Fruit fly (Drosophila melanogaster): ENCODE data around the gene CG9801.

Gene CG9801

DNA sequence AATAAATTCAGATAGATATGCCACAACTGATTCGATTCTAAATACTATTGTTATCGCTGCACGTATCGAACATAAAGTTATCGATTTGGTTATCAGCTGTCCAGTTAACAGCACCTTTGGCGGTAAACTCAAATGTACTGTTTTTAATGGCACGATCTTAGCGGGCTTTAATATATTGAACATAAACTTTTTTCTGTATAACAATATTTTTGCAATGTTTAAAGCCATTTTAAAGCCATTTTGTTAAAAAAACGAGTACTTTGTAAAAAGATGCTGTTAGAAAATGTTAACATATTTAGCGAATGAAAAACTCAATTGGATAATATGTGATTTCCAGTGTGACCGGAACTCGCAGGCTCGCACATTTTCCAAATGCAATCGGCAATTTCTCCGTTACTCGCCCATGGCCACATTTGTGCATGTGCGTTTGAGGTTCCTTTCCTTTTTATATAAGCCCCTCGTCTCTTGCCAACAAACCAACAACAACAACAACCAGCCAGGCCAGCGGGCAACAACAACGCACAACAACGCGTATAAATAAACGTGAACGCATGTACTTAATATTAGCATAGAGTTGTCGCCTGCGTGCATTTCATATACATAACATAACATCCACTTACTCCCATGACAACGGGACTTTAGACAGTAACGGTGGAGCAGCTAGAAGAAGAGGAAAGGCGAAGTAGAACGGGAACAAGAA lies 31.5 kb downstream of the CG9801 start, which contains the start of gene TMEM216 (continued):
- no peak for TF ChIP-seq NK7.1 (GFP tag; optimal IDR thresholded peaks at IDR 0.05)
- no peak for TF ChIP-seq ken (GFP tag; IDR thresholded peaks at IDR 0.05)
- peak; percentile 52 for TF ChIP-seq Max (GFP tag; optimal IDR thresholded peaks at IDR 0.05)
- no peak for TF ChIP-seq CG2889 (GFP tag; IDR thresholded peaks at IDR 0.05)
- TF ChIP-seq CG9932 (GFP tag; IDR thresholded peaks at IDR 0.05), result no peak
- 0 out of 3 replicates have a peak, but pooled peaks have one; percentile 5 for TF ChIP-seq Opbp (GFP tag; IDR thresholded peaks at IDR 0.05; ENCODE audit: partially characterized antibody)
- TF ChIP-seq HHEX (GFP tag; optimal IDR thresholded peaks at IDR 0.05), result no peak
- no peak for TF ChIP-seq Atf3 (GFP tag; optimal IDR thresholded peaks at IDR 0.05)
- TF ChIP-seq MTF-1 (GFP tag; optimal IDR thresholded peaks at IDR 0.05; ENCODE audit: borderline replicate concordance), result peak; percentile 25
- TF ChIP-seq Meics (GFP tag; optimal IDR thresholded peaks at IDR 0.05), result no peak
- TF ChIP-seq CG3281 (GFP tag; optimal IDR thresholded peaks at IDR 0.05), result no peak
- peak; percentile 48 for TF ChIP-seq HmgZ (tag; optimal IDR thresholded peaks at IDR 0.05)
- TF ChIP-seq caup (GFP tag; optimal IDR thresholded peaks at IDR 0.05; ENCODE audit: severe bottlenecking), result no peak
- no peak for TF ChIP-seq CTCF (GFP tag; optimal IDR thresholded peaks at IDR 0.05)
- no peak for TF ChIP-seq sd (tag; optimal IDR thresholded peaks at IDR 0.05)
- peak; percentile 44 for TF ChIP-seq Sry-β (GFP tag; optimal IDR thresholded peaks at IDR 0.05)
- TF ChIP-seq Deaf1 (tag; optimal IDR thresholded peaks at IDR 0.05), result no peak
- TF ChIP-seq CG12299 (tag; optimal IDR thresholded peaks at IDR 0.05), result no peak
- no peak for TF ChIP-seq inv (GFP tag; IDR thresholded peaks at IDR 0.05; ENCODE audit: partially characterized antibody)
- no peak for TF ChIP-seq kay (GFP tag; optimal IDR thresholded peaks at IDR 0.05)
- TF ChIP-seq CG1602 (GFP tag; optimal IDR thresholded peaks at IDR 0.05), result no peak
- no peak for TF ChIP-seq CG2202 (tag; optimal IDR thresholded peaks at IDR 0.05)
- no peak for TF ChIP-seq CG3726 (GFP tag; IDR thresholded peaks at IDR 0.05)
- TF ChIP-seq ssp (GFP tag; IDR thresholded peaks at IDR 0.05), result no peak
- TF ChIP-seq Dfd (GFP tag; optimal IDR thresholded peaks at IDR 0.05), result no peak
- no peak for TF ChIP-seq mam (GFP tag; optimal IDR thresholded peaks at IDR 0.05)
- no peak for TF ChIP-seq CG8359 (GFP tag; optimal IDR thresholded peaks at IDR 0.05; ENCODE audit: borderline replicate concordance)
- no peak for TF ChIP-seq sima (GFP tag; optimal IDR thresholded peaks at IDR 0.05)
- no peak for TF ChIP-seq Poxn (GFP tag; IDR thresholded peaks at IDR 0.05)
- no peak for TF ChIP-seq Bteb2 (GFP tag; optimal IDR thresholded peaks at IDR 0.05)
- TF ChIP-seq CG13287 (GFP tag; IDR thresholded peaks at IDR 0.05; ENCODE audit: partially characterized antibody), result peak; percentile 73
- TF ChIP-seq Myb (GFP tag; optimal IDR thresholded peaks at IDR 0.05), result peak; percentile 56
- TF ChIP-seq Aef1 (GFP tag; IDR thresholded peaks at IDR 0.05), result no peak
- TF ChIP-seq sens-2 (GFP tag; IDR thresholded peaks at IDR 0.05), result no peak
- no peak for TF ChIP-seq bowl (GFP tag; IDR thresholded peaks at IDR 0.05)
- no peak for TF ChIP-seq mld (GFP tag; IDR thresholded peaks at IDR 0.05; ENCODE audit: partially characterized antibody)
- peak; percentile 11 for TF ChIP-seq lbe (GFP tag; optimal IDR thresholded peaks at IDR 0.05)
- TF ChIP-seq zen2 (GFP tag; IDR thresholded peaks at IDR 0.05; ENCODE audit: partially characterized antibody), result no peak
- no peak for TF ChIP-seq CG6813 (GFP tag; optimal IDR thresholded peaks at IDR 0.05)
- no peak for TF ChIP-seq CG32772 (GFP tag; IDR thresholded peaks at IDR 0.05)
- TF ChIP-seq CG11247 (GFP tag; IDR thresholded peaks at IDR 0.05), result no peak
- TF ChIP-seq CG2129 (GFP tag; IDR thresholded peaks at IDR 0.05; ENCODE audit: partially characterized antibody), result no peak
- no peak for TF ChIP-seq salm (tag; optimal IDR thresholded peaks at IDR 0.05)
- peak; percentile 15 for TF ChIP-seq dmrt11E (tag; optimal IDR thresholded peaks at IDR 0.05)
- TF ChIP-seq unc-4 (GFP tag; IDR thresholded peaks at IDR 0.05; ENCODE audit: partially characterized antibody), result peak; percentile 49; the same call in 1 of the 2 replicates
- TF ChIP-seq Gug (GFP tag; IDR thresholded peaks at IDR 0.05), result no peak
- no peak for TF ChIP-seq seq (GFP tag; IDR thresholded peaks at IDR 0.05)
- TF ChIP-seq repo (GFP tag; optimal IDR thresholded peaks at IDR 0.05), result no peak
- no peak for TF ChIP-seq CG13424 (tag; optimal IDR thresholded peaks at IDR 0.05)
- no peak for TF ChIP-seq CG13296 (GFP tag; optimal IDR thresholded peaks at IDR 0.05)
